Worm (Caenorhabditis elegans) whole organism, late embryonic: ENCODE data around the gene ceh-53.
A peak's percentile ranks its signal among the peaks of the same experiment; 100 is the strongest.

Experiments
- C08G9.2 ChIP-seq: sonication (generic microtip); optimal IDR thresholded peaks from 2 replicates; lab custom pipeline; 2016; ENCODE audit warnings: mild to moderate bottlenecking, missing genetic modification characterization, moderate library complexity, missing compliant biosample characterization
- C38D4.7 ChIP-seq: fragments of 200-800 bp; sonication (Bioruptor generic); optimal IDR thresholded peaks from 2 replicates; lab custom pipeline; 2018; ENCODE audit warnings: mild to moderate bottlenecking, missing genetic modification characterization, moderate library complexity, missing compliant biosample characterization
- T23F11.4 ChIP-seq: fragments of 200-800 bp; sonication (Bioruptor generic); optimal IDR thresholded peaks from 2 replicates; lab custom pipeline; 2018; ENCODE audit warnings: mild to moderate bottlenecking, missing genetic modification characterization, missing compliant biosample characterization
- ama-1 ChIP-seq: fragments of 150-350 bp; optimal IDR thresholded peaks from 2 replicates; lab custom pipeline; 2014
- ceh-19 ChIP-seq: fragments of 200-800 bp; sonication (Bioruptor generic); optimal IDR thresholded peaks from 2 replicates; lab custom pipeline; 2018; ENCODE audit warnings: mild to moderate bottlenecking, missing genetic modification characterization, missing compliant biosample characterization
- ceh-30 ChIP-seq: fragments of 150-350 bp; optimal IDR thresholded peaks from 2 replicates; lab custom pipeline; 2014; ENCODE audit warnings: missing biosample characterization, missing genetic modification characterization
- ceh-31 ChIP-seq: sonication (generic microtip); optimal IDR thresholded peaks from 2 replicates; lab custom pipeline; 2016; ENCODE audit warnings: missing genetic modification characterization, missing compliant biosample characterization
- ceh-34 ChIP-seq: sonication (generic microtip); optimal IDR thresholded peaks from 2 replicates; lab custom pipeline; 2016; ENCODE audit warnings: mild to moderate bottlenecking, missing genetic modification characterization, missing compliant biosample characterization
- ceh-45 ChIP-seq: fragments of 200-800 bp; sonication (Bioruptor generic); IDR thresholded peaks from 2 replicates; pipeline ENCODE4 v1.3.6; 2022; ENCODE audit warnings: missing genetic modification reagents, missing genetic modification characterization, missing compliant biosample characterization
- ceh-48 ChIP-seq: sonication (generic microtip); optimal IDR thresholded peaks from 2 replicates; lab custom pipeline; 2016; ENCODE audit warnings: missing genetic modification characterization, inconsistent platforms, missing compliant biosample characterization
- ceh-6 ChIP-seq: fragments of 200-800 bp; sonication (Bioruptor generic); optimal IDR thresholded peaks from 2 replicates; lab custom pipeline; 2018; ENCODE audit warnings: mild to moderate bottlenecking, missing genetic modification characterization, missing compliant biosample characterization
- ceh-9 ChIP-seq: sonication (generic microtip); optimal IDR thresholded peaks from 2 replicates; lab custom pipeline; 2016; ENCODE audit warnings: mild to moderate bottlenecking, missing genetic modification characterization, inconsistent platforms, missing compliant biosample characterization
- che-1 ChIP-seq: sonication (generic microtip); optimal IDR thresholded peaks from 2 replicates; lab custom pipeline; 2016; ENCODE audit warnings: mild to moderate bottlenecking, missing genetic modification characterization, missing compliant biosample characterization
- dmd-4 ChIP-seq: sonication (generic microtip); optimal IDR thresholded peaks from 2 replicates; lab custom pipeline; 2016; ENCODE audit warnings: borderline replicate concordance, missing genetic modification characterization, missing compliant biosample characterization
- elt-4 ChIP-seq: sonication (generic microtip); optimal IDR thresholded peaks from 2 replicates; lab custom pipeline; 2016; ENCODE audit warnings: missing genetic modification characterization, missing compliant biosample characterization
- ets-4 ChIP-seq: sonication (generic microtip); optimal IDR thresholded peaks from 2 replicates; lab custom pipeline; 2016; ENCODE audit warnings: missing genetic modification characterization, missing compliant biosample characterization
- fkh-10 ChIP-seq: fragments of 150-350 bp; optimal IDR thresholded peaks from 2 replicates; lab custom pipeline; 2014; ENCODE audit warnings: missing biosample characterization, missing genetic modification reagents, missing genetic modification characterization
- hlh-15 ChIP-seq: sonication (generic microtip); optimal IDR thresholded peaks from 2 replicates; lab custom pipeline; 2016; ENCODE audit warnings: missing genetic modification characterization, missing compliant biosample characterization
- hlh-8 ChIP-seq: sonication (generic microtip); optimal IDR thresholded peaks from 2 replicates; lab custom pipeline; 2016; ENCODE audit warnings: missing genotype, missing genetic modification characterization, missing compliant biosample characterization
- madf-2 ChIP-seq: sonication (generic microtip); optimal IDR thresholded peaks from 2 replicates; lab custom pipeline; 2017; ENCODE audit warnings: missing genetic modification characterization, missing compliant biosample characterization
- mec-3 ChIP-seq: sonication (generic microtip); optimal IDR thresholded peaks from 2 replicates; lab custom pipeline; 2016; ENCODE audit warnings: borderline replicate concordance, missing genetic modification characterization, missing compliant biosample characterization
- nhr-11 ChIP-seq: fragments of 150-350 bp; optimal IDR thresholded peaks from 2 replicates; lab custom pipeline; 2014; ENCODE audit warnings: missing biosample characterization, missing genetic modification characterization
- nhr-232 ChIP-seq: sonication (generic microtip); optimal IDR thresholded peaks from 2 replicates; lab custom pipeline; 2016; ENCODE audit warnings: missing genetic modification characterization, missing compliant biosample characterization
- pax-1 ChIP-seq: fragments of 150-350 bp; optimal IDR thresholded peaks from 2 replicates; lab custom pipeline; 2014; ENCODE audit warnings: missing biosample characterization, missing genetic modification characterization
- pha-4 ChIP-seq: fragments of 150-350 bp; optimal IDR thresholded peaks from 2 replicates; lab custom pipeline; 2018; ENCODE audit warnings: missing biosample characterization, missing genetic modification reagents, missing genetic modification characterization
- pros-1 ChIP-seq: fragments of 150-350 bp; optimal IDR thresholded peaks from 2 replicates; lab custom pipeline; 2014; ENCODE audit warnings: missing biosample characterization, missing genetic modification reagents, missing genetic modification characterization
- rnt-1 ChIP-seq: sonication (generic microtip); optimal IDR thresholded peaks from 2 replicates; lab custom pipeline; 2016; ENCODE audit warnings: missing genetic modification characterization, missing compliant biosample characterization
- sox-4 ChIP-seq: sonication (generic microtip); optimal IDR thresholded peaks from 2 replicates; lab custom pipeline; 2017; ENCODE audit warnings: mild to moderate bottlenecking, missing genetic modification characterization, inconsistent platforms, missing compliant biosample characterization
- tbx-2 ChIP-seq: sonication (generic microtip); optimal IDR thresholded peaks from 2 replicates; lab custom pipeline; 2016; ENCODE audit warnings: missing genetic modification characterization, missing compliant biosample characterization
- tbx-7 ChIP-seq: sonication (generic microtip); optimal IDR thresholded peaks from 2 replicates; lab custom pipeline; 2016; ENCODE audit warnings: missing genotype, missing genetic modification characterization, missing compliant biosample characterization
- unc-3 ChIP-seq, 2 experiments: fragments of 200-800 bp in 1 of 2; sonication (Bioruptor generic) in 1 of 2; sonication (generic microtip) in 1 of 2; conservative IDR thresholded peaks in 1 of 2; optimal IDR thresholded peaks in 1 of 2; 2 replicates each; pipeline versions ENCODE4 v1.3.6 to Lab custom; 2016 to 2022; ENCODE audit warnings: missing compliant biosample characterization in 2 of 2, missing genetic modification characterization in 2 of 2, missing genetic modification reagents in 1 of 2
- unc-42 ChIP-seq: sonication (generic microtip); optimal IDR thresholded peaks from 2 replicates; lab custom pipeline; 2016; ENCODE audit warnings: missing genotype, missing genetic modification characterization, missing compliant biosample characterization
- ztf-16 ChIP-seq: sonication (generic microtip); optimal IDR thresholded peaks from 2 replicates; lab custom pipeline; 2017; ENCODE audit warnings: missing genetic modification characterization, missing compliant biosample characterization

The ceh-53 gene

DNA sequence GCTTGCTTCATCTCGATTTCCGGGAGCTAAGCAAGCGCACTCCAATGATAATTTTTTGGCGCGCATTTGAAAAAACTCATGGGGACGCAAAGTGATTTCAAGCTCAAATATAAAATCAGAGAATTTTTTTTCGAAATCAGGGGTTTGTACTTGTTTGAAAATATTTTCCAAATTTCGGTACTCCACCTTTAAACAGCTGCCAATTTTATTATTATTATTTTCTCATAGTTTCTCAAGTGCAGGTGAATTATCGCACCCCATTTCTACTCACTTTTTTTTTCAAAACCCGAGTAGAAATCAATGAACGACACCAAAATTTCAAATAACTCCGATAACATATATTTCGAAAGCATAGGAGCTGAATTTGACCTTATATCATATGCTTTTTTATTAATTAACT is 6.1 kb downstream of the ceh-53 start, which contains the start of gene srz-83:
Gene srz-83 (plus strand): TSS at position 301 of the 400 bp plus-strand sequence.
- TF ChIP-seq fkh-10 (GFP tag; lab: Kevin White, UChicago) (no peak), ceh-6 (GFP tag; lab: Kevin White, UChicago) (no peak), ets-4 (tag; lab: Kevin White, UChicago) (no peak), dmd-4 (no peak), ceh-19 (GFP tag; lab: Kevin White, UChicago) (no peak), pros-1 (tag; lab: Kevin White, UChicago) (no peak), ceh-31 (tag; lab: Kevin White, UChicago) (no peak), hlh-8 (tag; lab: Kevin White, UChicago) (no peak)

ce11 chrIV:3505940-3506339 is 7.9 kb downstream of the ceh-53 start:
- TF ChIP-seq ama-1, result peak; percentile 40
- TF ChIP-seq che-1 (tag; lab: Kevin White, UChicago), result no peak
- no peak for TF ChIP-seq rnt-1 (tag; lab: Kevin White, UChicago)
- TF ChIP-seq ceh-48 (tag; lab: Kevin White, UChicago), result no peak
- no peak for TF ChIP-seq T23F11.4 (GFP tag; lab: Kevin White, UChicago)
- no peak for TF ChIP-seq ceh-45 (GFP tag; lab: Robert Waterston, UW)
- TF ChIP-seq ztf-16 (tag; lab: Kevin White, UChicago), result no peak
- TF ChIP-seq nhr-232, result no peak

ce11 chrIV:3509477-3510063 is 11.6 kb downstream of the ceh-53 start, which contains the start of gene ced-10:
Gene ced-10 (minus strand): TSS chrIV:3509527.
- TF ChIP-seq pax-1 (tag; lab: Kevin White, UChicago) (no peak), madf-2 (tag; lab: Kevin White, UChicago) (no peak), nhr-11 (no peak), pha-4 (no peak), ztf-16 (tag; lab: Kevin White, UChicago) (no peak), ceh-34 (no peak), tbx-2 (tag; lab: Kevin White, UChicago) (no peak), hlh-8 (tag; lab: Kevin White, UChicago) (no peak), sox-4 (tag; lab: Kevin White, UChicago) (no peak), elt-4 (tag; lab: Kevin White, UChicago) (no peak), unc-42 (tag; lab: Kevin White, UChicago) (no peak), ceh-9 (tag; lab: Kevin White, UChicago) (no peak), unc-3 (GFP tag; conservative IDR thresholded peaks at IDR 0.05; lab: Robert Waterston, UW) (no peak), unc-3 (tag; optimal IDR thresholded peaks at IDR 0.05; lab: Kevin White, UChicago) (no peak), pros-1 (tag; lab: Kevin White, UChicago) (no peak), ceh-30 (tag; lab: Kevin White, UChicago) (no peak)

ce11 chrIV:3514467-3514866 is 16.5 kb downstream of the ceh-53 start, which contains the start of gene tsg-101:
Gene tsg-101 (minus strand): TSS chrIV:3514567.
- no peak for TF ChIP-seq C08G9.2
- no peak for TF ChIP-seq hlh-15 (tag; lab: Kevin White, UChicago)
- no peak for TF ChIP-seq pha-4
- no peak for TF ChIP-seq dmd-4
- no peak for TF ChIP-seq mec-3 (tag; lab: Kevin White, UChicago)
- no peak for TF ChIP-seq unc-3 (GFP tag; conservative IDR thresholded peaks at IDR 0.05; lab: Robert Waterston, UW)
- no peak for TF ChIP-seq unc-3 (tag; optimal IDR thresholded peaks at IDR 0.05; lab: Kevin White, UChicago)
- no peak for TF ChIP-seq rnt-1 (tag; lab: Kevin White, UChicago)
- TF ChIP-seq tbx-7 (tag; lab: Kevin White, UChicago), result no peak
- TF ChIP-seq C38D4.7 (GFP tag; lab: Kevin White, UChicago), result no peak
- TF ChIP-seq ceh-34, result no peak
- TF ChIP-seq, all 69 proteins: peak for 0
